Worm (Caenorhabditis elegans) whole organism, young adult: ENCODE results near the gene C05E11.3.

ENCODE experiments used
- C17E4.6 ChIP-seq: fragments of 200-800 bp; sonication (Bioruptor generic); IDR thresholded peaks from 2 replicates; pipeline ENCODE4 v1.3.6; 2022; ENCODE audit warnings: missing genetic modification reagents, missing genetic modification characterization, missing compliant biosample characterization
- T26A5.8 ChIP-seq: sonication (generic microtip); optimal IDR thresholded peaks from 2 replicates; lab custom pipeline; 2016; ENCODE audit warnings: missing genetic modification characterization, missing compliant biosample characterization
- Y53G8AR.9 ChIP-seq: fragments of 200-800 bp; sonication (Bioruptor generic); conservative IDR thresholded peaks from 2 replicates; pipeline ENCODE4 v1.3.6; 2022; ENCODE audit warnings: missing genetic modification reagents, missing genetic modification characterization, missing compliant biosample characterization
- gei-17 ChIP-seq: fragments of 200-800 bp; sonication (Bioruptor generic); optimal IDR thresholded peaks from 2 replicates; lab custom pipeline; 2018; ENCODE audit warnings: mild to moderate bottlenecking, missing genetic modification characterization, missing compliant biosample characterization
- hsf-1 ChIP-seq: fragments of 200-800 bp; sonication (Bioruptor generic); IDR thresholded peaks from 2 replicates; pipeline ENCODE4 v1.3.6; 2022; ENCODE audit warnings: missing genetic modification reagents, missing genetic modification characterization, missing compliant biosample characterization
- lin-54 ChIP-seq: fragments of 200-800 bp; sonication (Bioruptor generic); optimal IDR thresholded peaks from 2 replicates; lab custom pipeline; 2018; ENCODE audit warnings: mild to moderate bottlenecking, missing genetic modification characterization, missing compliant biosample characterization
- lsy-27 ChIP-seq: sonication (generic microtip); optimal IDR thresholded peaks from 2 replicates; lab custom pipeline; 2017; ENCODE audit warnings: missing genetic modification characterization, mild to moderate bottlenecking, missing compliant biosample characterization, antibody characterized with exemption, missing genotype, borderline replicate concordance; ENCODE audit not compliant: insufficient read depth
- nfya-1 ChIP-seq: sonication (generic microtip); optimal IDR thresholded peaks from 2 replicates; lab custom pipeline; 2017; ENCODE audit warnings: antibody characterized with exemption, missing compliant biosample characterization, missing genetic modification characterization, borderline replicate concordance; ENCODE audit not compliant: insufficient read depth
- nhr-120 ChIP-seq: fragments of 200-800 bp; sonication (Bioruptor generic); IDR thresholded peaks from 2 replicates; pipeline ENCODE4 v1.3.6; 2022; ENCODE audit warnings: missing genetic modification characterization, missing compliant biosample characterization
- snpc-4 ChIP-seq, 5 experiments: fragments of 150-350 bp in 1 of 5; sonication (generic microtip) in 4 of 5; optimal IDR thresholded peaks; 2 replicates each; lab custom pipeline; 2014 to 2018; ENCODE audit warnings: missing genetic modification characterization in 5 of 5, missing biosample characterization in 3 of 5, antibody characterized with exemption in 2 of 5, mild to moderate bottlenecking in 2 of 5, missing compliant biosample characterization in 2 of 5, missing genotype in 2 of 5, moderate library complexity in 2 of 5, missing genetic modification reagents in 1 of 5
- unc-62 ChIP-seq: fragments of 150-350 bp; optimal IDR thresholded peaks from 2 replicates; lab custom pipeline; 2014; ENCODE audit warnings: missing biosample characterization, missing genetic modification reagents, missing genetic modification characterization
- ztf-22 ChIP-seq: fragments of 200-800 bp; sonication (Bioruptor generic); optimal IDR thresholded peaks from 2 replicates; lab custom pipeline; 2018; ENCODE audit warnings: mild to moderate bottlenecking, missing genetic modification characterization, moderate library complexity, missing compliant biosample characterization

DNA sequence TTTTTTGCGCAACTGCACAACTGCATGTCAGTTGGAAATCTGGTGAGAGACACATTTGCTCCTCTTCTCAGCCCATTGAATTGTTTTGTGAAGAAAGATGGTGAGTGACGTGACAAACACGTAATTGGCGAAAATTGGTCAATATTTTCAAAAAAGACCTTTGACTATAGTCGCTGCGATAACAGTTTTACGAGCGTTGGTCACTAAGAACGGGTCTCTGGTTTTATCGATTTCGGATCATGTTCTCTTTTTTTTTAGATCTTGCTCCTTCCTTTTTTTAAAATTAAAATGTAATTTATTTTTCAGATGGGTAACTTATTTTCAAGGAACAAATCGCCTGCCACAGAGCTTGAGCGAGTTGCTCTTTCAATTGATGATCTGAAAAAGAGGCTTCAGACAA, 10.4 kb downstream of the C05E11.3 start, which contains the start of gene lnp-1:
- TF ChIP-seq C17E4.6 (GFP tag; lab: Robert Waterston, UW) (no peak), lsy-27 (no peak), unc-62 (GFP tag; lab: Kevin White, UChicago) (no peak), nhr-120 (GFP tag; lab: Robert Waterston, UW) (no peak), gei-17 (no peak), hsf-1 (GFP tag; lab: Robert Waterston, UW) (no peak), T26A5.8 (tag; lab: Kevin White, UChicago) (no peak), Y53G8AR.9 (GFP tag; lab: Robert Waterston, UW) (no peak), lin-54 (GFP tag; lab: Kevin White, UChicago) (no peak), ztf-22 (GFP tag; lab: Kevin White, UChicago) (no peak), snpc-4 (GFP tag; optimal IDR thresholded peaks at IDR 0.05; lab: Kevin White, UChicago) (no peak), snpc-4 (tag; optimal IDR thresholded peaks at IDR 0.05; lab: Kevin White, UChicago) (no peak), nfya-1 (no peak)
